Worm (Caenorhabditis elegans) whole organism, L2 larva: ENCODE results near the gene ifta-2.

Source experiments
- C34F6.9 ChIP-seq: fragments of 150-350 bp; optimal IDR thresholded peaks from 2 replicates; lab custom pipeline; 2014; ENCODE audit warnings: missing biosample characterization, missing genetic modification characterization
- F13H6.1 ChIP-seq: sonication (generic microtip); optimal IDR thresholded peaks from 2 replicates; lab custom pipeline; 2016; ENCODE audit warnings: missing genetic modification characterization, missing compliant biosample characterization
- R02D3.7 ChIP-seq: fragments of 150-350 bp; optimal IDR thresholded peaks from 2 replicates; lab custom pipeline; 2014; ENCODE audit warnings: missing biosample characterization, missing genetic modification characterization
- ZK546.5 ChIP-seq: sonication (generic microtip); optimal IDR thresholded peaks from 2 replicates; lab custom pipeline; 2017; ENCODE audit warnings: missing biosample characterization, missing genetic modification characterization
- aly-2 ChIP-seq: fragments of 150-350 bp; optimal IDR thresholded peaks from 2 replicates; lab custom pipeline; 2014; ENCODE audit warnings: missing biosample characterization, missing genetic modification characterization
- ama-1 ChIP-seq: fragments of 150-350 bp; optimal IDR thresholded peaks from 2 replicates; lab custom pipeline; 2018; ENCODE audit warnings: inconsistent platforms
- blmp-1 ChIP-seq: sonication (generic microtip); optimal IDR thresholded peaks from 2 replicates; lab custom pipeline; 2017; ENCODE audit warnings: missing genetic modification characterization, mild to moderate bottlenecking, missing compliant biosample characterization, antibody characterized with exemption, moderate library complexity; ENCODE audit not compliant: insufficient read depth
- ceh-16 ChIP-seq: fragments of 150-350 bp; optimal IDR thresholded peaks from 2 replicates; lab custom pipeline; 2014; ENCODE audit warnings: missing biosample characterization, missing genetic modification characterization
- crh-2 ChIP-seq: sonication (generic microtip); optimal IDR thresholded peaks from 2 replicates; lab custom pipeline; 2017; ENCODE audit warnings: missing biosample characterization, missing genetic modification characterization
- egl-27 ChIP-seq: sonication (generic microtip); optimal IDR thresholded peaks from 3 replicates; lab custom pipeline; 2017; ENCODE audit warnings: missing biosample characterization, missing genetic modification reagents, missing genetic modification characterization
- elt-3 ChIP-seq: sonication (generic microtip); optimal IDR thresholded peaks from 2 replicates; lab custom pipeline; 2017; ENCODE audit warnings: missing biosample characterization, missing genetic modification characterization
- fos-1 ChIP-seq: fragments of 150-350 bp; optimal IDR thresholded peaks from 2 replicates; lab custom pipeline; 2014; ENCODE audit warnings: missing biosample characterization, missing genetic modification characterization
- gmeb-1 ChIP-seq: fragments of 150-350 bp; optimal IDR thresholded peaks from 2 replicates; lab custom pipeline; 2014; ENCODE audit warnings: missing biosample characterization, missing genetic modification characterization
- lin-11 ChIP-seq: fragments of 150-350 bp; sonication (generic microtip); optimal IDR thresholded peaks from 2 replicates; lab custom pipeline; 2014; ENCODE audit warnings: missing biosample characterization, missing genetic modification characterization, inconsistent platforms, mixed read lengths
- lin-13 ChIP-seq: fragments of 150-350 bp; optimal IDR thresholded peaks from 2 replicates; lab custom pipeline; 2014; ENCODE audit warnings: missing biosample characterization, missing genetic modification reagents, missing genetic modification characterization
- lsy-2 ChIP-seq, 2 experiments: fragments of 150-350 bp in 1 of 2; sonication (generic microtip) in 1 of 2; optimal IDR thresholded peaks; 2 replicates each; lab custom pipeline; 2014 to 2017; ENCODE audit warnings: missing biosample characterization in 2 of 2, missing genetic modification characterization in 2 of 2
- mab-5 ChIP-seq: fragments of 150-350 bp; optimal IDR thresholded peaks from 2 replicates; lab custom pipeline; 2014; ENCODE audit warnings: missing biosample characterization, missing genetic modification characterization
- mbf-1 ChIP-seq: sonication (generic microtip); optimal IDR thresholded peaks from 2 replicates; lab custom pipeline; 2017; ENCODE audit warnings: missing biosample characterization, missing genetic modification characterization
- nhr-10 ChIP-seq: sonication (generic microtip); optimal IDR thresholded peaks from 2 replicates; lab custom pipeline; 2017; ENCODE audit warnings: missing biosample characterization, missing genetic modification characterization
- nhr-11 ChIP-seq: fragments of 150-350 bp; optimal IDR thresholded peaks from 2 replicates; lab custom pipeline; 2014; ENCODE audit warnings: missing biosample characterization, missing genetic modification characterization
- nhr-12 ChIP-seq: fragments of 150-350 bp; optimal IDR thresholded peaks from 2 replicates; lab custom pipeline; 2014; ENCODE audit warnings: missing biosample characterization, missing genetic modification characterization
- nhr-129 ChIP-seq: fragments of 150-350 bp; optimal IDR thresholded peaks from 2 replicates; lab custom pipeline; 2014; ENCODE audit warnings: missing biosample characterization, missing genetic modification characterization
- nhr-21 ChIP-seq: fragments of 150-350 bp; optimal IDR thresholded peaks from 2 replicates; lab custom pipeline; 2014; ENCODE audit warnings: missing biosample characterization, missing genetic modification characterization
- nhr-25 ChIP-seq: fragments of 150-350 bp; sonication (generic microtip); optimal IDR thresholded peaks from 3 replicates; lab custom pipeline; 2014; ENCODE audit warnings: missing biosample characterization, missing genetic modification characterization
- sem-4 ChIP-seq: fragments of 150-350 bp; optimal IDR thresholded peaks from 2 replicates; lab custom pipeline; 2014; ENCODE audit warnings: missing biosample characterization, missing genetic modification reagents, missing genetic modification characterization
- skn-1 ChIP-seq: sonication (generic microtip); optimal IDR thresholded peaks from 2 replicates; lab custom pipeline; 2017; ENCODE audit warnings: missing biosample characterization, missing genetic modification characterization
- sma-9 ChIP-seq, 2 experiments: fragments of 150-350 bp in 1 of 2; sonication (generic microtip) in 1 of 2; optimal IDR thresholded peaks; 2 replicates each; lab custom pipeline; 2014 to 2016; ENCODE audit warnings: missing genetic modification characterization in 2 of 2, mild to moderate bottlenecking in 1 of 2, missing biosample characterization in 1 of 2, missing compliant biosample characterization in 1 of 2, missing genetic modification reagents in 1 of 2, moderate library complexity in 1 of 2
- snpc-4 ChIP-seq: fragments of 150-350 bp; optimal IDR thresholded peaks from 2 replicates; lab custom pipeline; 2014; ENCODE audit warnings: missing biosample characterization, missing genetic modification characterization
- unc-55 ChIP-seq: fragments of 150-350 bp; sonication (generic microtip); optimal IDR thresholded peaks from 3 replicates; lab custom pipeline; 2014; ENCODE audit warnings: missing biosample characterization, missing genetic modification reagents, missing genetic modification characterization
- zag-1 ChIP-seq: fragments of 150-350 bp; optimal IDR thresholded peaks from 2 replicates; lab custom pipeline; 2014; ENCODE audit warnings: missing biosample characterization, missing genetic modification characterization
- ztf-1 ChIP-seq: fragments of 200-800 bp; sonication (Bioruptor generic); conservative IDR thresholded peaks from 2 replicates; pipeline ENCODE4 v1.3.6; 2022; ENCODE audit warnings: missing genetic modification characterization, missing compliant biosample characterization
- ztf-11 ChIP-seq: sonication (generic microtip); optimal IDR thresholded peaks from 2 replicates; lab custom pipeline; 2017; ENCODE audit warnings: missing biosample characterization, missing genetic modification characterization

ifta-2 gene

DNA sequence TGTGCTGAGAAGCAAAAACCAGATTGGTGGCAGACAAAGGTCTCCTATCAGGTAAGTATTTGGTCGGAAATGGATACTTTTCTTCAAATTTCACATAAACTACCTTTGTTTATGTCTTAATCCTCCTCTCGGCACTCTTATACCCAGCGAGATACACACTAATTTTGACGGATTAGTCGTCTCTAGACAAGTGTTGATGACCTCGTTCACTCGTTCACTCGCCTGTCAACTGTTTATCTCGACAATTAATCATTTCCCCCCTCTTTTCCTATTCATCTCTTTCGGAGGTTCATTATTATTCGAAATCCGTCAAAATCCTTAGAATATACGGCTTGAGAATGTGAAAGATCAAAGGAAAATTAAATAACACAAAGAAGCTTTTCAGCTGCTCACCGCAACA is 32.1 kb downstream of the ifta-2 start:
- TF ChIP-seq skn-1 (tag; lab: Kevin White, UChicago) (no peak), ceh-16 (tag; lab: Kevin White, UChicago) (peak; percentile 17)

ce11 chrIV:17269042-17269441 is 32.8 kb downstream of the ifta-2 start, which contains the start of gene atgp-1:
Gene atgp-1 (plus strand): TSS chrIV:17269342.
- TF ChIP-seq sem-4 (tag; lab: Kevin White, UChicago) (no peak), lin-11 (tag; lab: Kevin White, UChicago) (no peak), mbf-1 (tag; lab: Kevin White, UChicago) (no peak), mab-5 (tag; lab: Kevin White, UChicago) (no peak), ztf-11 (tag; lab: Kevin White, UChicago) (no peak), F13H6.1 (tag; lab: Kevin White, UChicago) (no peak), egl-27 (tag; lab: Kevin White, UChicago) (no peak), gmeb-1 (tag; lab: Kevin White, UChicago) (no peak), ZK546.5 (tag; lab: Kevin White, UChicago) (no peak), ama-1 (lab: Kevin White, UChicago) (no peak), elt-3 (tag; lab: Kevin White, UChicago) (no peak), snpc-4 (no peak), ztf-1 (no peak), blmp-1 (tag; lab: Kevin White, UChicago) (no peak)

ce11 chrIV:17268628-17269027 is 33.2 kb downstream of the ifta-2 start:
- TF ChIP-seq nhr-25, result no peak
- peak; percentile 24 for TF ChIP-seq F13H6.1 (tag; lab: Kevin White, UChicago)
- no peak for TF ChIP-seq R02D3.7 (tag; lab: Kevin White, UChicago)
- no peak for TF ChIP-seq skn-1 (tag; lab: Kevin White, UChicago)
- no peak for TF ChIP-seq nhr-21 (tag; lab: Kevin White, UChicago)
- TF ChIP-seq mab-5 (tag; lab: Kevin White, UChicago), result peak; percentile 62
- TF ChIP-seq fos-1, result peak; percentile 62
- peak; percentile 10 for TF ChIP-seq snpc-4
- no peak for TF ChIP-seq ztf-1
- no peak for TF ChIP-seq aly-2 (tag; lab: Kevin White, UChicago)
- peak; percentile 65 for TF ChIP-seq sem-4 (tag; lab: Kevin White, UChicago)
- peak; percentile 87 for TF ChIP-seq nhr-129
- TF ChIP-seq lsy-2 (tag; optimal IDR thresholded peaks at IDR 0.05; lab: Kevin White, UChicago), result peak in 1 of 2 experiments; percentile 51
- peak; percentile 80 for TF ChIP-seq crh-2 (tag; lab: Kevin White, UChicago)
- peak; percentile 41 for TF ChIP-seq ama-1 (lab: Kevin White, UChicago)
- TF ChIP-seq unc-55 (GFP tag; lab: Kevin White, UChicago), result peak; percentile 56
- TF ChIP-seq sma-9 (GFP tag; optimal IDR thresholded peaks at IDR 0.05; lab: Kevin White, UChicago), result peak; percentile 45
- TF ChIP-seq sma-9 (tag; optimal IDR thresholded peaks at IDR 0.05; lab: Kevin White, UChicago), result no peak
- peak; percentile 8 for TF ChIP-seq lin-13
- TF ChIP-seq zag-1, result peak; percentile 5
- TF ChIP-seq C34F6.9 (tag; lab: Kevin White, UChicago), result peak; percentile 73
- no peak for TF ChIP-seq mbf-1 (tag; lab: Kevin White, UChicago)

- TF ChIP-seq egl-27 (tag; lab: Kevin White, UChicago), result no peak
- TF ChIP-seq ztf-1, result no peak
- TF ChIP-seq sem-4 (tag; lab: Kevin White, UChicago), result no peak
- TF ChIP-seq elt-3 (tag; lab: Kevin White, UChicago), result no peak
- TF ChIP-seq C34F6.9 (tag; lab: Kevin White, UChicago), result no peak
- TF ChIP-seq nhr-21 (tag; lab: Kevin White, UChicago), result no peak
- TF ChIP-seq blmp-1 (tag; lab: Kevin White, UChicago), result no peak
- no peak for TF ChIP-seq lin-13
- TF ChIP-seq ama-1 (lab: Kevin White, UChicago), result no peak
- no peak for TF ChIP-seq sma-9 (GFP tag; optimal IDR thresholded peaks at IDR 0.05; lab: Kevin White, UChicago)
- TF ChIP-seq sma-9 (tag; optimal IDR thresholded peaks at IDR 0.05; lab: Kevin White, UChicago), result no peak
- no peak for TF ChIP-seq gmeb-1 (tag; lab: Kevin White, UChicago)
- TF ChIP-seq nhr-10 (tag; lab: Kevin White, UChicago), result no peak
- no peak for TF ChIP-seq nhr-11 (tag; lab: Kevin White, UChicago)
- TF ChIP-seq mbf-1 (tag; lab: Kevin White, UChicago), result no peak
Observed at ce11 chrIV:17268069-17268468, 33.8 kb downstream of the ifta-2 start.

DNA sequence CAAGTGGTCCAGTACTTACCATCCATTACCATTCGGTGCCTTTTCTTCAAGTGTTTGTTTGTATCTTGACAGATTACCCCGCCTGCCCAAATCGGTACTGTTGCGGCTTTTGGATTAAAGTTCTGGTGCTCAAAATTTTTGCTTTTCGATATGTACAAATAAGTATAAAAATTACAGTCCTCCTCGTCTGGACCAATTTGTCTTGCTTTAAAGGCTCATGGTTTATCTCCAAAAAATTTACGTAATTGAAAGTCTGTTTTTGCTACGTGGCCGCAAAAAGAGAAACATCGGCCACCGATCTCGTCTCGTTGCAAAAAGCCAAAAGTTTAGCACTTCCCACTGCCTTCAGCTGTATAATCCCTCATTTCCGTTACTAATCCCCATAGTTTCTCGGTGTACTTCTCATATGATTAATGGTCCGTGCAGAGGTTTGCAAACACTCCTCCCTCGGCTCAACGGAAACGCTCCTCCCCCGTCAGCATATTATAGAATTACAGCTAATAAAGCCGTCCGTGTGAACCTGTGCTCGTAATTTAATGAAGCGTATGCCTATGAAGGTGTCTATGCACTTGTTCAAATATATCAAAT is 34.4 kb downstream of the ifta-2 start:
- TF ChIP-seq unc-55 (GFP tag; lab: Kevin White, UChicago) (peak; percentile 70), mab-5 (tag; lab: Kevin White, UChicago) (peak; percentile 27), nhr-12 (no peak), crh-2 (tag; lab: Kevin White, UChicago) (no peak)
